Worm (Caenorhabditis elegans): ENCODE results near the gene Y48G9A.6.

- TF ChIP-seq ztf-11 (tag; optimal IDR thresholded peaks at IDR 0.05) (no peak), daf-12 (tag; optimal IDR thresholded peaks at IDR 0.05) (no peak), aly-2 (tag; optimal IDR thresholded peaks at IDR 0.05) (no peak), egl-27 (tag; optimal IDR thresholded peaks at IDR 0.05) (no peak), nhr-237 (tag; optimal IDR thresholded peaks at IDR 0.05) (no peak), ceh-16 (tag; optimal IDR thresholded peaks at IDR 0.05) (no peak), nhr-28 (tag; optimal IDR thresholded peaks at IDR 0.05) (no peak), fos-1 (tag; optimal IDR thresholded peaks at IDR 0.05) (no peak), zag-1 (tag; optimal IDR thresholded peaks at IDR 0.05) (no peak), nfya-1 (tag; optimal IDR thresholded peaks at IDR 0.05; ENCODE audit: insufficient read depth) (no peak), egl-5 (tag; optimal IDR thresholded peaks at IDR 0.05) (no peak)
These were observed 25.2 kb upstream of the Y48G9A.6 start, which contains the start of gene Y48G9A.9 for ce11 chrIII:2092409-2092808.

Measured in whole organism, L3 larva.